Worm (Caenorhabditis elegans) whole organism, L2 larva: ENCODE measurements around the gene F31F7.1.

Experiments
- lin-39 ChIP-seq: fragments of 150-350 bp; optimal IDR thresholded peaks from 2 replicates; lab custom pipeline; 2014; ENCODE audit warnings: missing biosample characterization, missing genetic modification reagents, missing genetic modification characterization
- nhr-11 ChIP-seq: fragments of 150-350 bp; optimal IDR thresholded peaks from 2 replicates; lab custom pipeline; 2014; ENCODE audit warnings: missing biosample characterization, missing genetic modification characterization
- peb-1 ChIP-seq: fragments of 150-350 bp; optimal IDR thresholded peaks from 2 replicates; lab custom pipeline; 2014; ENCODE audit warnings: missing biosample characterization, missing genetic modification characterization
- zag-1 ChIP-seq: fragments of 150-350 bp; optimal IDR thresholded peaks from 2 replicates; lab custom pipeline; 2014; ENCODE audit warnings: missing biosample characterization, missing genetic modification characterization

- TF ChIP-seq nhr-11 (tag; lab: Kevin White, UChicago) = no peak
- TF ChIP-seq zag-1 (tag; lab: Kevin White, UChicago) = no peak
- no peak for TF ChIP-seq lin-39 (tag; lab: Kevin White, UChicago)
- TF ChIP-seq peb-1 (tag; lab: Kevin White, UChicago) = no peak
Observed at ce11 chrV:6322749-6323367, 46.6 kb downstream of the F31F7.1 start.
